Worm (Caenorhabditis elegans): ENCODE measurements around the gene R105.5.
A peak's percentile ranks its signal among the peaks of the same experiment; 100 is the strongest.

R105.5 gene

DNA sequence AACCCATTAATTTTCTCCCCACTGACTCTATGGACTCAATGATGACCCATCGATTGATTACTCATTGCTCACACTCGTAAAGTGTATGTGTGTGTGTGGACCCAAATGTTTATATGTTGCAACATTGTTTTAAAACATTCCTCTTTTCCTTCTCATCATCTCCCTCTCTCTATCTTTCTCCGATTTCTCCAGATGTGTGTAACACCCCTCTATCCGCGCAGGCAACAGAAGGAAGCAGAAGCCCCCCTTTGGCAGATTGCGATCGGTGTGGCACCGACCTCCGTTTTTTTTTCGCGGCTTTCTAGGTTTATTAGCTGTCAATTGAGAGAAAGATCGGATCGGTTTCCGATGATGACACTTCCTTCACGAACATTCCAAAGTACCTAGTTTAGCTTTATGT is 7.5 kb downstream of the R105.5 start:
- TF ChIP-seq elt-1 (tag; optimal IDR thresholded peaks at IDR 0.05; ENCODE audit: borderline replicate concordance, insufficient read depth) (no peak), nhr-2 (tag; optimal IDR thresholded peaks at IDR 0.05) (no peak), unc-39 (tag; optimal IDR thresholded peaks at IDR 0.05) (no peak), ztf-11 (tag; optimal IDR thresholded peaks at IDR 0.05) (no peak), lin-13 (tag; optimal IDR thresholded peaks at IDR 0.05) (no peak), ceh-83 (GFP tag; optimal IDR thresholded peaks at IDR 0.05) (no peak), nhr-12 (tag; optimal IDR thresholded peaks at IDR 0.05) (no peak), ceh-43 (GFP tag; optimal IDR thresholded peaks at IDR 0.05) (no peak), ham-2 (GFP tag; optimal IDR thresholded peaks at IDR 0.05) (peak; percentile 47), elt-3 (tag; optimal IDR thresholded peaks at IDR 0.05) (no peak), flh-1 (GFP tag; optimal IDR thresholded peaks at IDR 0.05) (no peak), snpc-4 (tag; optimal IDR thresholded peaks at IDR 0.05) (no peak), unc-120 (tag; optimal IDR thresholded peaks at IDR 0.05; ENCODE audit: poor library complexity, severe bottlenecking) (peak; percentile 67), bed-3 (GFP tag; optimal IDR thresholded peaks at IDR 0.05) (no peak), ceh-39 (tag; optimal IDR thresholded peaks at IDR 0.05) (no peak), sem-2 (GFP tag; optimal IDR thresholded peaks at IDR 0.05) (no peak), sptf-1 (tag; optimal IDR thresholded peaks at IDR 0.05) (no peak)

DNA sequence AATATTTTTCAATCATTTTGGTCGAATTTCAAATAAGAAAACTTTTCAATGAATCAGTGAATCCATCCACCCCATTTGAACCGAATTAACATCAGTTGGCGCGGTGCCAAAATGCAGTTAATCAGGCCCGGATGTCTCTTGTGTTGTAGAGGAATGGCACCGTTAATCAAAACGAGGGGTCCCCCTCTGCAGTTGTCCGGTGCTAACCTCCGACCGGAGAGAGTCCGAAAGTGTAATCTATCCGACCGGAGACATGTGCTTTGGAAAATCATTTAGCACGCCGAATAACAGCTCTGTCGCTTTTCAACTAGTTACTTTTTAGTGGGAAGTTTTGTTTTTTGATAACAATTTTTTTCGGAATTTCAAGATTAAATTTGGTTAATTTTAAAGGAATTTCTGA is 9.1 kb downstream of the R105.5 start:
- TF ChIP-seq hlh-1 (tag; optimal IDR thresholded peaks at IDR 0.05) (peak; percentile 52), sem-2 (GFP tag; optimal IDR thresholded peaks at IDR 0.05) (no peak), bed-3 (GFP tag; optimal IDR thresholded peaks at IDR 0.05) (no peak), snpc-4 (tag; optimal IDR thresholded peaks at IDR 0.05) (no peak), nhr-237 (tag; optimal IDR thresholded peaks at IDR 0.05) (no peak), ceh-83 (GFP tag; optimal IDR thresholded peaks at IDR 0.05) (no peak), ham-2 (GFP tag; optimal IDR thresholded peaks at IDR 0.05) (no peak), ceh-43 (GFP tag; optimal IDR thresholded peaks at IDR 0.05) (no peak), ces-1 (GFP tag; optimal IDR thresholded peaks at IDR 0.05) (no peak)

DNA sequence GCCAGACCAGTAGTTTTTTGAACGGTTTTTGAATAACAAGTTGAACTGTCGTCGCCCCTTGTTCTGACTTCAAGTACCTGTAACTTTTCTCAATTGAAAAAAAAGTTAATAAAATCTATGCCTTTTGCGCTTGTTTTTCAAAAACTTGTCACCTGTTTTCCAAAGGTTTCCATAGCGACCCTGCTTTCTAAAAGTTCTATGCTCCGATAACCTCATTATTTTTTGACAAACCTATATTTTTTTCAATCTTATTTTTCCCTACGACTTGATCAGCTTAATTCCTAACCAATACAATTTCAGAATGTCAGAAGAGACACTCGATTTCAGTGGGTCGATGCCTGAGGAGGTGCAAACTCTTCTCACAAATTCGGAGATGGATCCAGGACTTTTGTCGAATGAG is 11.3 kb downstream of the R105.5 start, which contains the start of gene F29B9.8:
Gene F29B9.8, plus strand, starts transcription at position 301 of the 400 bp plus-strand sequence.
- TF ChIP-seq elt-1 (tag; optimal IDR thresholded peaks at IDR 0.05; ENCODE audit: borderline replicate concordance, insufficient read depth): no peak
- no peak for TF ChIP-seq nhr-28 (tag; optimal IDR thresholded peaks at IDR 0.05)
- TF ChIP-seq zip-8 (tag; optimal IDR thresholded peaks at IDR 0.05): no peak
- TF ChIP-seq nhr-2 (tag; optimal IDR thresholded peaks at IDR 0.05): no peak

DNA sequence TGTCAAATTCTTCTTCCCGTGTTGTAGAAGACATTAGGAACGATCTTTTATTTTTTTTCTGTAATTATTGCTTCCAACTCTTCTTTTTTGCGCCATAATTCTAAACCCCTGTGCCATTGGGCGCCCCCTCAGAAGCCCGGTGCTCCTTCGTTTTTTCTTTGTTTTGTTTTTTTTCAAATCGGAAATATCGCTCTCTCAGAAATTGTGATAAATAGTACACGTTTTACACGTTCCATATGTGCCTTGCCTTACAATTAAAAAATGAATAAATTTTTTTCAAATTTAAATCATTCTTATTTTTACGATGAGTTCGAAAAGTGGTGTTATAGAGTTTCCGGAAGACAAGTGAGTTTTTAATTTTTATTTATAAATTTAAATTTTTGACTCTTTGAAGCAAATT is 13.4 kb downstream of the R105.5 start, which contains the start of gene F29B9.7:
Gene F29B9.7, plus strand, starts transcription at position 301 of the 400 bp plus-strand sequence.
- TF ChIP-seq nhr-12 (tag; optimal IDR thresholded peaks at IDR 0.05): no peak
- no peak for TF ChIP-seq hlh-1 (tag; optimal IDR thresholded peaks at IDR 0.05)
- no peak for TF ChIP-seq unc-39 (tag; optimal IDR thresholded peaks at IDR 0.05)
- TF ChIP-seq lsy-2 (tag; optimal IDR thresholded peaks at IDR 0.05): no peak
- TF ChIP-seq ceh-43 (GFP tag; optimal IDR thresholded peaks at IDR 0.05): no peak
- no peak for TF ChIP-seq zip-8 (tag; optimal IDR thresholded peaks at IDR 0.05)
- TF ChIP-seq nhr-76 (tag; optimal IDR thresholded peaks at IDR 0.05): no peak
- no peak for TF ChIP-seq elt-1 (tag; optimal IDR thresholded peaks at IDR 0.05; ENCODE audit: borderline replicate concordance, insufficient read depth)
- TF ChIP-seq snpc-4 (tag; optimal IDR thresholded peaks at IDR 0.05): no peak
- TF ChIP-seq mab-5 (tag; optimal IDR thresholded peaks at IDR 0.05): no peak
- no peak for TF ChIP-seq nhr-28 (tag; optimal IDR thresholded peaks at IDR 0.05)

DNA sequence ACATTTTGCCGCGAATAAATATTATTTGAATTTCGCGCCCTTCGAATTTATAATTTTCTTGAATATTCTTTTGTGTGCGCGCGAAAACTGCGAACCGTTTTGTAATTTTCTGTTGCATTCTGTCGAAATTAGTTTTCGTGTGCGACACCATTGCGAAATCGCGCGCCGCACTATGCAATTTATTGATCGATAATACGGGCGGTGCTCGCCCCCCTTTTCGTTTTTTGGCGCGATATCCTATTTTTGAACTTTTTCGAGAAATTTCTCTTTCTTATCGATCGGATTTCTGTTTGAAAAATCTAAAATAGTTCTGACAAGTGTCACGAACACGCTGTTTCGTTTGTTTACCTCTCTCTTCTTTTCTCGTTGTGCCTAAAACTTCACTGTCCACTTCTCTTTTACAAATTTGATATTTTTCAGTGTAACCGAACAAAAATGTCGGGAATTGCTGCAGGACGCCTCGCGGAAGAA is 14.6 kb downstream of the R105.5 start, which contains the start of gene ubc-9:
Gene ubc-9, plus strand, starts transcription at position 421 of the 471 bp plus-strand sequence.
- no peak for TF ChIP-seq nhr-12 (tag; optimal IDR thresholded peaks at IDR 0.05)
- no peak for TF ChIP-seq elt-3 (tag; optimal IDR thresholded peaks at IDR 0.05)
- no peak for TF ChIP-seq snpc-4 (tag; optimal IDR thresholded peaks at IDR 0.05)
- TF ChIP-seq unc-120 (tag; optimal IDR thresholded peaks at IDR 0.05; ENCODE audit: poor library complexity, severe bottlenecking): peak; percentile 33
- TF ChIP-seq lsy-2 (tag; optimal IDR thresholded peaks at IDR 0.05): peak; percentile 57
- peak; percentile 94 for TF ChIP-seq ceh-39 (tag; optimal IDR thresholded peaks at IDR 0.05)
- TF ChIP-seq mep-1 (tag; optimal IDR thresholded peaks at IDR 0.05): peak; percentile 78
- peak; percentile 65 for TF ChIP-seq ces-1 (GFP tag; optimal IDR thresholded peaks at IDR 0.05)
- TF ChIP-seq drap-1 (GFP tag; optimal IDR thresholded peaks at IDR 0.05): no peak
- peak; percentile 40 for TF ChIP-seq nhr-237 (tag; optimal IDR thresholded peaks at IDR 0.05)
- TF ChIP-seq pha-4 (tag; optimal IDR thresholded peaks at IDR 0.05): peak; percentile 48
- peak; percentile 38 for TF ChIP-seq cnd-1 (tag; optimal IDR thresholded peaks at IDR 0.05)
- TF ChIP-seq mls-2 (tag; optimal IDR thresholded peaks at IDR 0.05): peak; percentile 60
- peak; percentile 27 for TF ChIP-seq sptf-1 (tag; optimal IDR thresholded peaks at IDR 0.05)
- TF ChIP-seq elt-1 (tag; optimal IDR thresholded peaks at IDR 0.05; ENCODE audit: borderline replicate concordance, insufficient read depth): no peak
- peak; percentile 9 for TF ChIP-seq ceh-43 (GFP tag; optimal IDR thresholded peaks at IDR 0.05)
- TF ChIP-seq lin-13 (tag; optimal IDR thresholded peaks at IDR 0.05): peak; percentile 34
